Fruit fly (Drosophila melanogaster): ENCODE measurements around the gene CG31917.
A peak's percentile ranks its signal among the peaks of the same experiment; 100 is the strongest.

CG31917 gene

dm6 chr2L:5009306-5010030, 1.2 kb downstream of the CG31917 start, which contains the start of gene Rtnl1 (continued):
- TF ChIP-seq CG17361 (GFP tag; IDR thresholded peaks at IDR 0.05) (peak; percentile 50; the same call in 1 of the 3 replicates), B-H2 (GFP tag; optimal IDR thresholded peaks at IDR 0.05) (peak; percentile 26), CG10462 (GFP tag; optimal IDR thresholded peaks at IDR 0.05) (no peak), NfI (GFP tag; optimal IDR thresholded peaks at IDR 0.05) (no peak), CG14050 (GFP tag; IDR thresholded peaks at IDR 0.05) (no peak), CG11560 (tag; IDR thresholded peaks at IDR 0.05) (0 out of 3 replicates have a peak, but pooled peaks have one; percentile 9), dysf (GFP tag; IDR thresholded peaks at IDR 0.05) (0 out of 3 replicates have a peak, but pooled peaks have one; percentile 12), amos (GFP tag; IDR thresholded peaks at IDR 0.05; ENCODE audit: partially characterized antibody) (peak; percentile 96), CG6854 (GFP tag; optimal IDR thresholded peaks at IDR 0.05) (no peak), pros (GFP tag; optimal IDR thresholded peaks at IDR 0.05) (no peak), CG6254 (GFP tag; optimal IDR thresholded peaks at IDR 0.05) (no peak), CG7928 (GFP tag; optimal IDR thresholded peaks at IDR 0.05) (peak; percentile 49), Mrtf (GFP tag; IDR thresholded peaks at IDR 0.05) (no peak), CG10209 (GFP tag; optimal IDR thresholded peaks at IDR 0.05) (no peak), CG17328 (GFP tag; IDR thresholded peaks at IDR 0.05) (no peak), CG16863 (GFP tag; optimal IDR thresholded peaks at IDR 0.05) (peak; percentile 23), vvl (GFP tag; IDR thresholded peaks at IDR 0.05) (peak; percentile 54; the same call in 1 of the 2 replicates), ap (GFP tag; IDR thresholded peaks at IDR 0.05) (no peak), Scr (GFP tag; IDR thresholded peaks at IDR 0.05; ENCODE audit: partially characterized antibody) (peak; percentile 92), chif (GFP tag; optimal IDR thresholded peaks at IDR 0.05) (peak in 1 of 2 experiments; percentile 35), NC2α (GFP tag; optimal IDR thresholded peaks at IDR 0.05) (no peak), D (optimal IDR thresholded peaks at IDR 0.05) (no peak), D (GFP tag; optimal IDR thresholded peaks at IDR 0.05) (no peak), CG9609 (GFP tag; optimal IDR thresholded peaks at IDR 0.05) (peak; percentile 40), MBD-R2 (GFP tag; IDR thresholded peaks at IDR 0.05) (peak; percentile 80), shn (GFP tag; optimal IDR thresholded peaks at IDR 0.05) (peak; percentile 29), crc (GFP tag; optimal IDR thresholded peaks at IDR 0.05) (no peak), ab (GFP tag; optimal IDR thresholded peaks at IDR 0.05) (no peak), CG17802 (tag; optimal IDR thresholded peaks at IDR 0.05) (no peak), CG42726 (GFP tag; IDR thresholded peaks at IDR 0.05; ENCODE audit: partially characterized antibody) (peak; percentile 95), CG43689 (GFP tag; IDR thresholded peaks at IDR 0.05) (no peak), HmgD (GFP tag; optimal IDR thresholded peaks at IDR 0.05) (peak; percentile 88), CG18476 (GFP tag; optimal IDR thresholded peaks at IDR 0.05) (no peak), croc (GFP tag; conservative IDR thresholded peaks at IDR 0.05) (no peak), chinmo (GFP tag; IDR thresholded peaks at IDR 0.05; ENCODE audit: partially characterized antibody) (peak; percentile 99), CG1024 (GFP tag; IDR thresholded peaks at IDR 0.05) (no peak), NC2β (GFP tag; optimal IDR thresholded peaks at IDR 0.05) (peak; percentile 66), nom (GFP tag; optimal IDR thresholded peaks at IDR 0.05) (peak; percentile 30), CG9437 (GFP tag; optimal IDR thresholded peaks at IDR 0.05) (no peak), D19A (tag; optimal IDR thresholded peaks at IDR 0.05) (no peak), CG12744 (GFP tag; optimal IDR thresholded peaks at IDR 0.05) (peak; percentile 46), row (GFP tag; IDR thresholded peaks at IDR 0.05) (peak; percentile 57), bigmax (GFP tag; optimal IDR thresholded peaks at IDR 0.05) (no peak), Usf (GFP tag; optimal IDR thresholded peaks at IDR 0.05) (no peak), ewg (GFP tag; optimal IDR thresholded peaks at IDR 0.05) (peak; percentile 100), br (optimal IDR thresholded peaks at IDR 0.05) (no peak), aop (GFP tag; IDR thresholded peaks at IDR 0.05) (no peak), Fer2 (tag; optimal IDR thresholded peaks at IDR 0.05) (no peak), CG13894 (tag; optimal IDR thresholded peaks at IDR 0.05) (peak; percentile 47), CG17359 (tag; optimal IDR thresholded peaks at IDR 0.05) (no peak)

Data from whole organism, embryonic.